Worm (Caenorhabditis elegans): ENCODE results near the gene zig-6.

ce11 chrX:5151403-5151802 is 37.5 kb downstream of the zig-6 start:
- no peak for TF ChIP-seq dao-5 (tag; optimal IDR thresholded peaks at IDR 0.05)
- no peak for TF ChIP-seq him-1 (tag; optimal IDR thresholded peaks at IDR 0.05)
- TF ChIP-seq W03F9.2 (tag; optimal IDR thresholded peaks at IDR 0.05) = no peak
